Fruit fly (Drosophila melanogaster) whole organism, embryonic: ENCODE data around the gene CG6236.

Experiments
- BEAF-32 ChIP-seq: fragments of 200-800 bp; sonication (Bioruptor generic); optimal IDR thresholded peaks from 3 replicates; lab custom pipeline; 2017; ENCODE audit warnings: missing biosample characterization, missing genetic modification characterization, mild to moderate bottlenecking, moderate library complexity, missing genetic modification reagents
- CG10274 ChIP-seq: fragments of 200-800 bp; sonication (Bioruptor generic); optimal IDR thresholded peaks from 3 replicates; lab custom pipeline; 2017; ENCODE audit warnings: missing biosample characterization, mild to moderate bottlenecking, missing genetic modification characterization
- CG11398 ChIP-seq: fragments of 200-800 bp; sonication (Bioruptor generic); optimal IDR thresholded peaks from 2 replicates; lab custom pipeline; 2016; ENCODE audit warnings: missing biosample characterization, missing genetic modification characterization
- CG12104 ChIP-seq: fragments of 200-800 bp; sonication (Bioruptor generic); optimal IDR thresholded peaks from 3 replicates; lab custom pipeline; 2016; ENCODE audit warnings: missing biosample characterization, missing genetic modification characterization
- CG13287 ChIP-seq: fragments of 200-800 bp; sonication (Bioruptor generic); IDR thresholded peaks from 2 replicates; pipeline ENCODE4 v1.3.6; 2022; ENCODE audit warnings: missing biosample characterization, missing genetic modification characterization; ENCODE audit not compliant: partially characterized antibody
- CG14710 ChIP-seq: fragments of 200-800 bp; sonication (Bioruptor generic); optimal IDR thresholded peaks from 3 replicates; lab custom pipeline; 2019; ENCODE audit warnings: missing biosample characterization, mild to moderate bottlenecking, missing genetic modification characterization, moderate library complexity
- CG14860 ChIP-seq: fragments of 200-800 bp; sonication (Bioruptor generic); IDR thresholded peaks from 3 replicates; pipeline ENCODE4 v1.3.6; 2022; ENCODE audit warnings: missing biosample characterization, missing genetic modification characterization; ENCODE audit not compliant: partially characterized antibody
- CG1529 ChIP-seq: fragments of 200-800 bp; sonication (Bioruptor generic); optimal IDR thresholded peaks from 3 replicates; lab custom pipeline; 2018; ENCODE audit warnings: missing biosample characterization, missing genetic modification characterization
- CG16813 ChIP-seq: fragments of 200-800 bp; sonication (Bioruptor generic); IDR thresholded peaks from 3 replicates; pipeline ENCODE4 v1.3.6; 2022; ENCODE audit warnings: missing biosample characterization, missing genetic modification characterization; ENCODE audit not compliant: partially characterized antibody
- CG18262 ChIP-seq: fragments of 200-800 bp; optimal IDR thresholded peaks from 3 replicates; lab custom pipeline; 2019; ENCODE audit warnings: missing biosample characterization, mild to moderate bottlenecking, missing genetic modification characterization, moderate library complexity
- CG2116 ChIP-seq: fragments of 200-800 bp; sonication (Bioruptor generic); optimal IDR thresholded peaks from 3 replicates; lab custom pipeline; 2018; ENCODE audit warnings: missing biosample characterization, mild to moderate bottlenecking, missing genetic modification characterization
- CG34224 ChIP-seq: fragments of 200-800 bp; sonication (Bioruptor generic); IDR thresholded peaks from 3 replicates; pipeline ENCODE4 v1.3.6; 2022; ENCODE audit warnings: missing biosample characterization, missing genetic modification characterization; ENCODE audit not compliant: partially characterized antibody
- CG42726 ChIP-seq: fragments of 200-800 bp; sonication (Bioruptor generic); IDR thresholded peaks from 2 replicates; pipeline ENCODE4 v1.3.6; 2022; ENCODE audit warnings: missing biosample characterization, missing genetic modification characterization; ENCODE audit not compliant: partially characterized antibody
- CG43689 ChIP-seq: fragments of 200-800 bp; sonication (Bioruptor generic); IDR thresholded peaks from 2 replicates; pipeline ENCODE4 v1.3.6; 2022; ENCODE audit warnings: missing biosample characterization, missing genetic modification characterization
- CG6791 ChIP-seq: fragments of 200-800 bp; sonication (Bioruptor generic); IDR thresholded peaks from 3 replicates; pipeline ENCODE4 v1.3.6; 2022; ENCODE audit warnings: missing biosample characterization, missing genetic modification characterization; ENCODE audit not compliant: partially characterized antibody
- CG7963 ChIP-seq: fragments of 200-800 bp; sonication (Bioruptor generic); IDR thresholded peaks from 3 replicates; pipeline ENCODE4 v1.3.6; 2022; ENCODE audit warnings: missing biosample characterization, missing genetic modification characterization; ENCODE audit not compliant: partially characterized antibody
- Dref ChIP-seq: fragments of 200-800 bp; sonication (Bioruptor generic); IDR thresholded peaks from 2 replicates; pipeline ENCODE4 v1.3.6; 2022; ENCODE audit warnings: missing biosample characterization, missing genetic modification characterization
- HLH4C ChIP-seq: fragments of 200-800 bp; sonication (Bioruptor generic); IDR thresholded peaks from 3 replicates; pipeline ENCODE4 v1.3.6; 2022; ENCODE audit warnings: missing biosample characterization, missing genetic modification characterization; ENCODE audit not compliant: partially characterized antibody
- Hmr ChIP-seq: fragments of 200-800 bp; sonication (Bioruptor generic); optimal IDR thresholded peaks from 3 replicates; lab custom pipeline; 2017; ENCODE audit warnings: mild to moderate bottlenecking, missing biosample characterization, missing genetic modification reagents, missing genetic modification characterization
- MBD-R2 ChIP-seq: fragments of 200-800 bp; sonication (Bioruptor generic); IDR thresholded peaks from 2 replicates; pipeline ENCODE4 v1.3.6; 2022; ENCODE audit warnings: missing biosample characterization, missing genetic modification characterization
- Opbp ChIP-seq: fragments of 200-800 bp; sonication (Bioruptor generic); IDR thresholded peaks from 3 replicates; pipeline ENCODE4 v1.3.6; 2022; ENCODE audit warnings: missing biosample characterization, missing genetic modification characterization; ENCODE audit not compliant: partially characterized antibody
- Pdp1 ChIP-seq, 2 experiments: fragments of 200-800 bp; sonication (Bioruptor generic); optimal IDR thresholded peaks; 3 replicates each; lab custom pipeline; 2016; ENCODE audit warnings: missing biosample characterization in 2 of 2, missing genetic modification characterization in 2 of 2, mild to moderate bottlenecking in 1 of 2, moderate library complexity in 1 of 2
- Rx ChIP-seq: fragments of 200-800 bp; sonication (Bioruptor generic); IDR thresholded peaks from 2 replicates; pipeline ENCODE4 v1.3.6; 2022; ENCODE audit warnings: missing biosample characterization, missing genetic modification characterization
- YL-1 ChIP-seq: fragments of 200-800 bp; sonication (Bioruptor generic); optimal IDR thresholded peaks from 3 replicates; lab custom pipeline; 2017; ENCODE audit warnings: missing biosample characterization, mild to moderate bottlenecking, missing genetic modification characterization
- amos ChIP-seq: fragments of 200-800 bp; sonication (Bioruptor generic); IDR thresholded peaks from 2 replicates; pipeline ENCODE4 v1.3.6; 2022; ENCODE audit warnings: missing biosample characterization, missing genetic modification characterization; ENCODE audit not compliant: partially characterized antibody
- bbx ChIP-seq: fragments of 200-800 bp; sonication (Bioruptor generic); IDR thresholded peaks from 2 replicates; pipeline ENCODE4 v1.3.6; 2022; ENCODE audit warnings: missing biosample characterization, missing genetic modification characterization; ENCODE audit not compliant: partially characterized antibody
- chinmo ChIP-seq: fragments of 200-800 bp; sonication (Bioruptor generic); IDR thresholded peaks from 4 replicates; pipeline ENCODE4 v1.3.6; 2022; ENCODE audit warnings: missing biosample characterization, missing genetic modification characterization; ENCODE audit not compliant: partially characterized antibody
- ftz-f1 ChIP-seq: fragments of 200-800 bp; sonication (Bioruptor generic); optimal IDR thresholded peaks from 2 replicates; lab custom pipeline; 2016; ENCODE audit warnings: missing biosample characterization, missing genetic modification characterization
- gem ChIP-seq: fragments of 200-800 bp; sonication (Bioruptor generic); optimal IDR thresholded peaks from 2 replicates; lab custom pipeline; 2019; ENCODE audit warnings: missing biosample characterization, mild to moderate bottlenecking, missing genetic modification characterization, moderate library complexity
- ham ChIP-seq: fragments of 200-800 bp; sonication (Bioruptor generic); IDR thresholded peaks from 2 replicates; pipeline ENCODE4 v1.3.6; 2022; ENCODE audit warnings: missing biosample characterization, missing genetic modification characterization
- hb ChIP-seq: fragments of 200-800 bp; sonication (Bioruptor generic); IDR thresholded peaks from 3 replicates; pipeline ENCODE4 v1.3.6; 2022; ENCODE audit warnings: missing biosample characterization, missing genetic modification characterization; ENCODE audit not compliant: partially characterized antibody
- inv ChIP-seq: fragments of 200-800 bp; sonication (Bioruptor generic); IDR thresholded peaks from 2 replicates; pipeline ENCODE4 v1.3.6; 2022; ENCODE audit warnings: missing biosample characterization, missing genetic modification characterization; ENCODE audit not compliant: partially characterized antibody
- klu ChIP-seq: fragments of 200-800 bp; sonication (Bioruptor generic); IDR thresholded peaks from 2 replicates; pipeline ENCODE4 v1.3.6; 2022; ENCODE audit warnings: missing biosample characterization, missing genetic modification characterization
- lbe ChIP-seq: fragments of 200-800 bp; sonication (Bioruptor generic); optimal IDR thresholded peaks from 2 replicates; lab custom pipeline; 2016; ENCODE audit warnings: missing biosample characterization, mild to moderate bottlenecking, missing genetic modification characterization
- lilli ChIP-seq: fragments of 200-800 bp; sonication (Bioruptor generic); optimal IDR thresholded peaks from 3 replicates; lab custom pipeline; 2016; ENCODE audit warnings: missing biosample characterization, missing genetic modification characterization
- mld ChIP-seq: fragments of 200-800 bp; sonication (Bioruptor generic); IDR thresholded peaks from 3 replicates; pipeline ENCODE4 v1.3.6; 2022; ENCODE audit warnings: missing biosample characterization, missing genetic modification characterization; ENCODE audit not compliant: partially characterized antibody
- nerfin-2 ChIP-seq: fragments of 200-800 bp; sonication (Bioruptor generic); IDR thresholded peaks from 2 replicates; pipeline ENCODE4 v1.3.6; 2022; ENCODE audit warnings: missing biosample characterization, missing genetic modification characterization; ENCODE audit not compliant: partially characterized antibody
- pb ChIP-seq: fragments of 200-800 bp; sonication (Bioruptor generic); optimal IDR thresholded peaks from 3 replicates; lab custom pipeline; 2016; ENCODE audit warnings: missing biosample characterization, missing genetic modification characterization
- pho ChIP-seq: fragments of 200-800 bp; sonication (Bioruptor generic); optimal IDR thresholded peaks from 2 replicates; lab custom pipeline; 2016; ENCODE audit warnings: missing biosample characterization, missing genetic modification characterization
- phol ChIP-seq: fragments of 200-800 bp; sonication (Bioruptor generic); optimal IDR thresholded peaks from 3 replicates; lab custom pipeline; 2018; ENCODE audit warnings: missing biosample characterization, mild to moderate bottlenecking, missing genetic modification characterization, moderate library complexity
- pzg ChIP-seq: fragments of 200-800 bp; sonication (Bioruptor generic); optimal IDR thresholded peaks from 3 replicates; lab custom pipeline; 2018; ENCODE audit warnings: missing biosample characterization, mild to moderate bottlenecking, missing genetic modification characterization, moderate library complexity
- sna ChIP-seq: fragments of 200-800 bp; sonication (Bioruptor generic); IDR thresholded peaks from 2 replicates; pipeline ENCODE4 v1.3.6; 2022; ENCODE audit warnings: missing biosample characterization, missing genetic modification characterization; ENCODE audit not compliant: partially characterized antibody
- sr ChIP-seq: fragments of 200-800 bp; sonication (Bioruptor generic); IDR thresholded peaks from 3 replicates; pipeline ENCODE4 v1.3.6; 2022; ENCODE audit warnings: missing biosample characterization, missing genetic modification characterization
- unc-4 ChIP-seq: fragments of 200-800 bp; sonication (Bioruptor generic); IDR thresholded peaks from 2 replicates; pipeline ENCODE4 v1.3.6; 2022; ENCODE audit warnings: missing biosample characterization, missing genetic modification characterization; ENCODE audit not compliant: partially characterized antibody
- vnd ChIP-seq: fragments of 200-800 bp; sonication (Bioruptor generic); IDR thresholded peaks from 3 replicates; pipeline ENCODE4 v1.3.6; 2022; ENCODE audit warnings: missing biosample characterization, missing genetic modification characterization; ENCODE audit not compliant: partially characterized antibody
- zen2 ChIP-seq: fragments of 200-800 bp; sonication (Bioruptor generic); IDR thresholded peaks from 3 replicates; pipeline ENCODE4 v1.3.6; 2022; ENCODE audit warnings: missing biosample characterization, missing genetic modification characterization; ENCODE audit not compliant: partially characterized antibody

Gene CG6236

dm6 chr3R:15363608-15364007 lies 35.5 kb upstream of the CG6236 start, which contains the start of gene CG6171 (continued):
- TF ChIP-seq pho (no peak), lilli (GFP tag; lab: Kevin White, UChicago) (peak; percentile 28), lbe (GFP tag; lab: Kevin White, UChicago) (peak; percentile 28), CG13287 (GFP tag; lab: Robert Waterston, UW) (peak; percentile 75)

- TF ChIP-seq Hmr (GFP tag; lab: Kevin White, UChicago) (no peak), CG16813 (peak; percentile 77), ftz-f1 (GFP tag; lab: Kevin White, UChicago) (peak; percentile 37), CG18262 (tag; lab: Kevin White, UChicago) (no peak), Pdp1 (GFP tag; optimal IDR thresholded peaks at IDR 0.05; lab: Kevin White, UChicago) (no peak), unc-4 (GFP tag; lab: Robert Waterston, UW) (peak; percentile 95), klu (GFP tag; lab: Robert Waterston, UW) (no peak), CG11398 (GFP tag; lab: Kevin White, UChicago) (no peak), CG14710 (tag; lab: Kevin White, UChicago) (no peak), sna (GFP tag; lab: Robert Waterston, UW) (peak; percentile 92), HLH4C (peak; percentile 86), hb (GFP tag; lab: Robert Waterston, UW) (peak; percentile 75), CG43689 (GFP tag; lab: Robert Waterston, UW) (no peak), CG12104 (GFP tag; lab: Kevin White, UChicago) (no peak), CG1529 (no peak), sr (GFP tag; lab: Robert Waterston, UW) (no peak), nerfin-2 (GFP tag; lab: Robert Waterston, UW) (peak; percentile 53; the same call in 1 of the 2 replicates), mld (peak; percentile 71; the same call in 2 of the 3 replicates), CG2116 (GFP tag; lab: Kevin White, UChicago) (peak; percentile 46), MBD-R2 (peak; percentile 82), CG7963 (GFP tag; lab: Robert Waterston, UW) (peak; percentile 75), Rx (GFP tag; lab: Robert Waterston, UW) (no peak), ham (no peak), Dref (GFP tag; lab: Robert Waterston, UW) (peak; percentile 76), CG34224 (GFP tag; lab: Robert Waterston, UW) (peak; percentile 94), chinmo (GFP tag; lab: Robert Waterston, UW) (peak; percentile 81; the same call in 3 of the 4 replicates), vnd (GFP tag; lab: Robert Waterston, UW) (peak; percentile 82), CG14860 (GFP tag; lab: Robert Waterston, UW) (peak; percentile 72), gem (tag; lab: Kevin White, UChicago) (no peak), YL-1 (GFP tag; lab: Kevin White, UChicago) (peak; percentile 41), CG42726 (GFP tag; lab: Robert Waterston, UW) (peak; percentile 91), CG6791 (GFP tag; lab: Robert Waterston, UW) (peak; percentile 89), pzg (peak; percentile 36), zen2 (GFP tag; lab: Robert Waterston, UW) (peak; percentile 92), CG10274 (GFP tag; lab: Kevin White, UChicago) (no peak), amos (peak; percentile 82), pb (GFP tag; lab: Kevin White, UChicago) (no peak), inv (GFP tag; lab: Robert Waterston, UW) (peak; percentile 69), phol (tag; lab: Kevin White, UChicago) (peak; percentile 6), bbx (GFP tag; lab: Robert Waterston, UW) (peak; percentile 93), Opbp (GFP tag; lab: Robert Waterston, UW) (peak; percentile 85; the same call in 2 of the 3 replicates), BEAF-32 (GFP tag; lab: Kevin White, UChicago) (peak; percentile 73)
These were observed 33.4 kb upstream of the CG6236 start, which contains the start of the genes Cog2 and Trax for dm6 chr3R:15361490-15361889. Cog2 (minus strand) TSS chr3R:15361657. Trax (plus strand) TSS chr3R:15361692.
